Fruit fly (Drosophila melanogaster): ENCODE results near the gene CG17258.

The CG17258 gene

DNA sequence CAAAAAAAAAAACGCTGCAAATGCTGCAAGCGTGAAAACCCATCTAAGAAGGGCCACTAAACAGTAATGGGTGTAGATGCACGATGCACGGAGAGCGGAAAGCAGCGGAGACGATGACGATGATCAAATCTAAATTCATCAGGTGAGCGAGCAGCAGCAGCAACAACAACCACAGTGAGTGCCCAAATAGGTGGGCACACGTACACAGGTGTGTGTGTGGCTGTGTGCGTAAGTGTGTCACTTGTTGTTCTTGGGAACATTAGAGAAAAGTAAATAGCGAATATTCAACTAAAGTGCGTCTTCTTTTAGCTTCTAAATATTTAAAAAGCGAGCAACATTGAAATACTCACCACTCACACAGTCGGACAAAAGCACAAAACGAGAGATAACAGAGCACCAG lies 41.9 kb downstream of the CG17258 start (continued):
- no peak for TF ChIP-seq CG1024 (GFP tag; IDR thresholded peaks at IDR 0.05)
- no peak for TF ChIP-seq CG10959 (GFP tag; IDR thresholded peaks at IDR 0.05)
- no peak for TF ChIP-seq bigmax (GFP tag; optimal IDR thresholded peaks at IDR 0.05)
- 0 out of 3 replicates have a peak, but pooled peaks have one; percentile 26 for TF ChIP-seq gce (GFP tag; IDR thresholded peaks at IDR 0.05)
- TF ChIP-seq CG9876 (GFP tag; optimal IDR thresholded peaks at IDR 0.05) = no peak
- no peak for TF ChIP-seq Dip2 (GFP tag; IDR thresholded peaks at IDR 0.05)
- TF ChIP-seq CG10462 (GFP tag; optimal IDR thresholded peaks at IDR 0.05) = no peak
- no peak for TF ChIP-seq aop (GFP tag; IDR thresholded peaks at IDR 0.05)
- no peak for TF ChIP-seq CG2116 (GFP tag; optimal IDR thresholded peaks at IDR 0.05)
- no peak for TF ChIP-seq Neu2 (GFP tag; optimal IDR thresholded peaks at IDR 0.05; ENCODE audit: borderline replicate concordance)
- TF ChIP-seq Hr39 (optimal IDR thresholded peaks at IDR 0.05) = no peak
- no peak for TF ChIP-seq CG7786 (GFP tag; optimal IDR thresholded peaks at IDR 0.05)
- TF ChIP-seq Mad (GFP tag; optimal IDR thresholded peaks at IDR 0.05) = no peak
- no peak for TF ChIP-seq ftz-f1 (GFP tag; optimal IDR thresholded peaks at IDR 0.05)
- TF ChIP-seq CG4328 (GFP tag; optimal IDR thresholded peaks at IDR 0.05) = peak; percentile 8
- TF ChIP-seq hth (optimal IDR thresholded peaks at IDR 0.05) = no peak
- TF ChIP-seq Hey (tag; optimal IDR thresholded peaks at IDR 0.05) = peak; percentile 83
- no peak for TF ChIP-seq chif (GFP tag; optimal IDR thresholded peaks at IDR 0.05)
- no peak for TF ChIP-seq hkb (optimal IDR thresholded peaks at IDR 0.05)
- TF ChIP-seq hkb (GFP tag; IDR thresholded peaks at IDR 0.05) = peak; percentile 35; the same call in 1 of the 2 replicates
- no peak for TF ChIP-seq Sry-β (GFP tag; optimal IDR thresholded peaks at IDR 0.05)
- TF ChIP-seq fd96Cb (tag; optimal IDR thresholded peaks at IDR 0.05) = no peak
- TF ChIP-seq dpn (GFP tag; optimal IDR thresholded peaks at IDR 0.05) = no peak
- no peak for TF ChIP-seq CG12155 (GFP tag; optimal IDR thresholded peaks at IDR 0.05)
- no peak for TF ChIP-seq CG17802 (tag; optimal IDR thresholded peaks at IDR 0.05)
- peak; percentile 10 for TF ChIP-seq CG6813 (GFP tag; optimal IDR thresholded peaks at IDR 0.05)
- TF ChIP-seq maf-S (GFP tag; optimal IDR thresholded peaks at IDR 0.05) = no peak
- no peak for TF ChIP-seq CG7963 (GFP tag; IDR thresholded peaks at IDR 0.05; ENCODE audit: partially characterized antibody)
- TF ChIP-seq cg (GFP tag; optimal IDR thresholded peaks at IDR 0.05) = peak; percentile 82
- TF ChIP-seq CG15269 (tag; optimal IDR thresholded peaks at IDR 0.05) = no peak
- TF ChIP-seq CG7839 (tag; optimal IDR thresholded peaks at IDR 0.05) = no peak
- TF ChIP-seq Fer1 (GFP tag; optimal IDR thresholded peaks at IDR 0.05) = no peak
- TF ChIP-seq CG31388 (GFP tag; optimal IDR thresholded peaks at IDR 0.05) = no peak
- TF ChIP-seq CG11247 (GFP tag; IDR thresholded peaks at IDR 0.05) = no peak
- TF ChIP-seq inv (GFP tag; IDR thresholded peaks at IDR 0.05; ENCODE audit: partially characterized antibody) = no peak
- TF ChIP-seq croc (GFP tag; conservative IDR thresholded peaks at IDR 0.05) = no peak
- no peak for TF ChIP-seq BtbVII (GFP tag; optimal IDR thresholded peaks at IDR 0.05)
- no peak for TF ChIP-seq fd64A (GFP tag; optimal IDR thresholded peaks at IDR 0.05)
- no peak for TF ChIP-seq CG7745 (tag; optimal IDR thresholded peaks at IDR 0.05)
- no peak for TF ChIP-seq CG11504 (tag; optimal IDR thresholded peaks at IDR 0.05)
- no peak for TF ChIP-seq CG3726 (GFP tag; IDR thresholded peaks at IDR 0.05)
- TF ChIP-seq HHEX (GFP tag; optimal IDR thresholded peaks at IDR 0.05) = no peak
- no peak for TF ChIP-seq gro (GFP tag; optimal IDR thresholded peaks at IDR 0.05)
- TF ChIP-seq Meics (GFP tag; optimal IDR thresholded peaks at IDR 0.05) = no peak
- no peak for TF ChIP-seq CG13287 (GFP tag; IDR thresholded peaks at IDR 0.05; ENCODE audit: partially characterized antibody)
- 0 out of 3 replicates have a peak, but pooled peaks have one; percentile 29 for TF ChIP-seq Aef1 (GFP tag; IDR thresholded peaks at IDR 0.05)
- peak; percentile 41 for TF ChIP-seq mirr (GFP tag; optimal IDR thresholded peaks at IDR 0.05)
- no peak for TF ChIP-seq CG1603 (tag; optimal IDR thresholded peaks at IDR 0.05)
- no peak for TF ChIP-seq corto (GFP tag; optimal IDR thresholded peaks at IDR 0.05)
- no peak for TF ChIP-seq Abd-B (GFP tag; optimal IDR thresholded peaks at IDR 0.05)
- TF ChIP-seq chinmo (GFP tag; IDR thresholded peaks at IDR 0.05; ENCODE audit: partially characterized antibody) = peak; percentile 14; the same call in 1 of the 4 replicates
- TF ChIP-seq CG10321 (GFP tag; IDR thresholded peaks at IDR 0.05) = no peak
